Worm (Caenorhabditis elegans) whole organism, L4 larva: Measurements from ENCODE around the gene hlh-3.

Source experiments
- Y5F2A.4 ChIP-seq: fragments of 200-800 bp; sonication (Bioruptor generic); optimal IDR thresholded peaks from 2 replicates; lab custom pipeline; 2018; ENCODE audit warnings: mild to moderate bottlenecking, missing genetic modification characterization, missing compliant biosample characterization
- aha-1 ChIP-seq: fragments of 150-350 bp; peaks from one replicate; lab custom pipeline; 2014; ENCODE audit warnings: missing biosample characterization, missing genetic modification characterization
- ceh-82 ChIP-seq: sonication (generic microtip); optimal IDR thresholded peaks from 2 replicates; lab custom pipeline; 2017; ENCODE audit warnings: missing biosample characterization, missing genetic modification characterization
- duxl-1 ChIP-seq: sonication (generic microtip); optimal IDR thresholded peaks from 2 replicates; lab custom pipeline; 2016; ENCODE audit warnings: mild to moderate bottlenecking, missing genetic modification characterization, moderate library complexity, missing compliant biosample characterization; ENCODE audit not compliant: poor library complexity
- php-3 ChIP-seq: fragments of 200-800 bp; sonication (Bioruptor generic); IDR thresholded peaks from 2 replicates; pipeline ENCODE4 v1.3.6; 2022; ENCODE audit warnings: missing genetic modification reagents, missing genetic modification characterization, missing compliant biosample characterization

ce11 chrII:9042059-9042458 lies 44.3 kb upstream of the hlh-3 start:
- TF ChIP-seq aha-1 (tag; lab: Kevin White, UChicago) (no peak), duxl-1 (tag; lab: Kevin White, UChicago) (no peak), php-3 (no peak), Y5F2A.4 (GFP tag; lab: Kevin White, UChicago) (no peak), ceh-82 (tag; lab: Kevin White, UChicago) (no peak)
